Fruit fly (Drosophila melanogaster): ENCODE data around the gene CG10621.

DNA sequence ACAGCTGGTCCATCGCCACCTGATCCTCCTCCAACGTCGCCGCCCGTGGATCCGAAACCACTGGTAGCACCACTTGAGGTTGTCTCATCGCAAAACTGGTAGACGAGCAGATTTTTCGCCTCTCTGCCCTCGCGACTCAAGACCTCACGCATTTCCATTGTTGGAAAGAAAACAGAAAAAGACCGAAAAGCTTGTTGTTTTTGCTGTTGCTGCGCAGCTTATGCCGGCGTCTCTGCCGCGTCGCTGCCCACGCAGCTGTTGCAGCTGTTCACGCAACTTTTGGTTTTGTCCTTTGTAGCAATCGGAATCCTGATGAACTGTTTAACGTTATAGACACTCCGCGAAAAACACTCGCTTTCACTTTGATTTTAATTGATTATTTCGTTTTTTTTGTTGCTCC, 10.9 kb downstream of the CG10621 start:
- TF ChIP-seq pan (optimal IDR thresholded peaks at IDR 0.05): no peak
- TF ChIP-seq h (GFP tag; optimal IDR thresholded peaks at IDR 0.05): no peak
- TF ChIP-seq Dfd (GFP tag; optimal IDR thresholded peaks at IDR 0.05): no peak
- TF ChIP-seq ey (GFP tag; optimal IDR thresholded peaks at IDR 0.05): no peak
- no peak for TF ChIP-seq Vsx2 (GFP tag; optimal IDR thresholded peaks at IDR 0.05; ENCODE audit: partially characterized antibody)
- no peak for TF ChIP-seq usp (GFP tag; optimal IDR thresholded peaks at IDR 0.05)
- TF ChIP-seq Sp1 (GFP tag; optimal IDR thresholded peaks at IDR 0.05): no peak
- no peak for TF ChIP-seq dmrt93B (GFP tag; optimal IDR thresholded peaks at IDR 0.05)
- no peak for TF ChIP-seq tai (GFP tag; optimal IDR thresholded peaks at IDR 0.05)
